Fruit fly (Drosophila melanogaster) whole organism, embryonic: ENCODE results near the gene CG14931.

ENCODE experiments used
- CG12769 ChIP-seq: fragments of 200-800 bp; sonication (Bioruptor generic); optimal IDR thresholded peaks from 2 replicates; lab custom pipeline; 2019; ENCODE audit warnings: missing biosample characterization, mild to moderate bottlenecking, missing genetic modification characterization, moderate library complexity
- CG17802 ChIP-seq: fragments of 200-800 bp; sonication (Bioruptor generic); optimal IDR thresholded peaks from 2 replicates; lab custom pipeline; 2018; ENCODE audit warnings: missing biosample characterization, mild to moderate bottlenecking, missing genetic modification characterization, moderate library complexity
- CG8089 ChIP-seq: fragments of 200-800 bp; sonication (Bioruptor generic); optimal IDR thresholded peaks from 3 replicates; lab custom pipeline; 2016; ENCODE audit warnings: missing biosample characterization, missing genetic modification characterization
- CG9817 ChIP-seq: fragments of 200-800 bp; sonication (Bioruptor generic); optimal IDR thresholded peaks from 2 replicates; lab custom pipeline; 2018; ENCODE audit warnings: missing biosample characterization, mild to moderate bottlenecking, missing genetic modification characterization, moderate library complexity
- dati ChIP-seq: fragments of 200-800 bp; sonication (Bioruptor generic); IDR thresholded peaks from 2 replicates; pipeline ENCODE4 v1.3.6; 2022; ENCODE audit warnings: missing biosample characterization, missing genetic modification characterization
- pita ChIP-seq: fragments of 200-800 bp; sonication (Bioruptor generic); optimal IDR thresholded peaks from 2 replicates; lab custom pipeline; 2017; ENCODE audit warnings: missing biosample characterization, mild to moderate bottlenecking, missing genetic modification characterization
- stc ChIP-seq: fragments of 200-800 bp; sonication (Bioruptor generic); IDR thresholded peaks from 2 replicates; pipeline ENCODE4 v1.3.6; 2022; ENCODE audit warnings: missing biosample characterization, missing genetic modification characterization

dm6 chr2L:11809823-11810222 is 21.7 kb downstream of the CG14931 start:
- no peak for TF ChIP-seq CG12769
- TF ChIP-seq CG17802 (tag; lab: Kevin White, UChicago): no peak
- no peak for TF ChIP-seq dati (GFP tag; lab: Robert Waterston, UW)
- TF ChIP-seq pita (GFP tag; lab: Kevin White, UChicago): no peak
- no peak for TF ChIP-seq CG9817 (tag; lab: Kevin White, UChicago)
- no peak for TF ChIP-seq CG8089 (GFP tag; lab: Kevin White, UChicago)
- no peak for TF ChIP-seq stc
